Fruit fly (Drosophila melanogaster): ENCODE measurements around the gene RasGAP1.

Gene RasGAP1

dm6 chr3L:9863656-9864055, 8.6 kb upstream of the RasGAP1 start:
- TF ChIP-seq h (optimal IDR thresholded peaks at IDR 0.05) (no peak), psq (optimal IDR thresholded peaks at IDR 0.05) (no peak), ttk (optimal IDR thresholded peaks at IDR 0.05) (no peak), Myc (optimal IDR thresholded peaks at IDR 0.05) (no peak), Sin3A (optimal IDR thresholded peaks at IDR 0.05) (no peak), insv (optimal IDR thresholded peaks at IDR 0.05) (no peak)

- no peak for TF ChIP-seq Sin3A (optimal IDR thresholded peaks at IDR 0.05)
- no peak for TF ChIP-seq insv (optimal IDR thresholded peaks at IDR 0.05)
Observed at dm6 chr3L:9859624-9860023, 4.5 kb upstream of the RasGAP1 start, which contains the start of gene CG10809. Gene CG10809, minus strand, starts transcription at chr3L:9859889.

dm6 chr3L:9856430-9857218, 1.5 kb upstream of the RasGAP1 start:
- no peak for TF ChIP-seq insv (optimal IDR thresholded peaks at IDR 0.05)
- TF ChIP-seq psq (optimal IDR thresholded peaks at IDR 0.05) = no peak
- no peak for TF ChIP-seq ttk (optimal IDR thresholded peaks at IDR 0.05)
- no peak for TF ChIP-seq Sin3A (optimal IDR thresholded peaks at IDR 0.05)
- TF ChIP-seq h (optimal IDR thresholded peaks at IDR 0.05) = no peak
- no peak for TF ChIP-seq Myc (optimal IDR thresholded peaks at IDR 0.05)

dm6 chr3L:9855784-9856426, 820 bp upstream of the RasGAP1 start:
- TF ChIP-seq Myc (optimal IDR thresholded peaks at IDR 0.05) = no peak
- TF ChIP-seq Sin3A (optimal IDR thresholded peaks at IDR 0.05) = no peak
- no peak for TF ChIP-seq ttk (optimal IDR thresholded peaks at IDR 0.05)
- no peak for TF ChIP-seq insv (optimal IDR thresholded peaks at IDR 0.05)
- no peak for TF ChIP-seq h (optimal IDR thresholded peaks at IDR 0.05)
- TF ChIP-seq psq (optimal IDR thresholded peaks at IDR 0.05) = no peak

dm6 chr3L:9853895-9854470, 1.1 kb downstream of the RasGAP1 start:
- TF ChIP-seq ttk (optimal IDR thresholded peaks at IDR 0.05) = no peak
- TF ChIP-seq Sin3A (optimal IDR thresholded peaks at IDR 0.05) = no peak

dm6 chr3L:9853140-9853746, 1.8 kb downstream of the RasGAP1 start:
- no peak for TF ChIP-seq Sin3A (optimal IDR thresholded peaks at IDR 0.05)
- TF ChIP-seq ttk (optimal IDR thresholded peaks at IDR 0.05) = no peak
- TF ChIP-seq insv (optimal IDR thresholded peaks at IDR 0.05) = no peak
- no peak for TF ChIP-seq Myc (optimal IDR thresholded peaks at IDR 0.05)
- TF ChIP-seq psq (optimal IDR thresholded peaks at IDR 0.05) = no peak
- TF ChIP-seq h (optimal IDR thresholded peaks at IDR 0.05) = no peak

- TF ChIP-seq psq (optimal IDR thresholded peaks at IDR 0.05) (no peak), ttk (optimal IDR thresholded peaks at IDR 0.05) (no peak), Myc (optimal IDR thresholded peaks at IDR 0.05) (no peak), h (optimal IDR thresholded peaks at IDR 0.05) (no peak), insv (optimal IDR thresholded peaks at IDR 0.05) (no peak), Sin3A (optimal IDR thresholded peaks at IDR 0.05) (no peak)
Observed at dm6 chr3L:9851000-9851671, 3.9 kb downstream of the RasGAP1 start.

- no peak for TF ChIP-seq Sin3A (optimal IDR thresholded peaks at IDR 0.05)
- no peak for TF ChIP-seq psq (optimal IDR thresholded peaks at IDR 0.05)
- TF ChIP-seq h (optimal IDR thresholded peaks at IDR 0.05) = no peak
- TF ChIP-seq insv (optimal IDR thresholded peaks at IDR 0.05) = no peak
- TF ChIP-seq ttk (optimal IDR thresholded peaks at IDR 0.05) = no peak
- TF ChIP-seq Myc (optimal IDR thresholded peaks at IDR 0.05) = no peak
Observed at dm6 chr3L:9850114-9850513, 5.0 kb downstream of the RasGAP1 start.

- TF ChIP-seq insv (optimal IDR thresholded peaks at IDR 0.05) = no peak
- TF ChIP-seq psq (optimal IDR thresholded peaks at IDR 0.05) = no peak
- no peak for TF ChIP-seq Sin3A (optimal IDR thresholded peaks at IDR 0.05)
- no peak for TF ChIP-seq h (optimal IDR thresholded peaks at IDR 0.05)
- no peak for TF ChIP-seq Myc (optimal IDR thresholded peaks at IDR 0.05)
- no peak for TF ChIP-seq ttk (optimal IDR thresholded peaks at IDR 0.05)
Observed at dm6 chr3L:9848744-9849143, 6.3 kb downstream of the RasGAP1 start.

dm6 chr3L:9847420-9847977, 7.6 kb downstream of the RasGAP1 start:
- TF ChIP-seq h (optimal IDR thresholded peaks at IDR 0.05) (no peak), insv (optimal IDR thresholded peaks at IDR 0.05) (no peak), Myc (optimal IDR thresholded peaks at IDR 0.05) (no peak), ttk (optimal IDR thresholded peaks at IDR 0.05) (no peak), psq (optimal IDR thresholded peaks at IDR 0.05) (no peak), Sin3A (optimal IDR thresholded peaks at IDR 0.05) (no peak)

dm6 chr3L:9846577-9847342, 8.3 kb downstream of the RasGAP1 start:
- TF ChIP-seq Myc (optimal IDR thresholded peaks at IDR 0.05) (no peak), insv (optimal IDR thresholded peaks at IDR 0.05) (no peak), h (optimal IDR thresholded peaks at IDR 0.05) (no peak), psq (optimal IDR thresholded peaks at IDR 0.05) (no peak), Sin3A (optimal IDR thresholded peaks at IDR 0.05) (no peak), ttk (optimal IDR thresholded peaks at IDR 0.05) (no peak)

Data from Kc167 (cell line).